Worm (Caenorhabditis elegans) whole organism, L4/young adult: ENCODE results near the gene Y116A8C.463.

Experiments
- W03F9.2 ChIP-seq: fragments of 150-350 bp; optimal IDR thresholded peaks from 2 replicates; lab custom pipeline; 2014; ENCODE audit warnings: missing biosample characterization, missing genetic modification characterization
- dao-5 ChIP-seq: sonication (generic microtip); optimal IDR thresholded peaks from 2 replicates; lab custom pipeline; 2016; ENCODE audit warnings: missing genotype, missing genetic modification characterization, moderate library complexity, missing compliant biosample characterization
- him-1 ChIP-seq: sonication (generic microtip); optimal IDR thresholded peaks from 2 replicates; lab custom pipeline; 2016; ENCODE audit warnings: missing genotype, missing genetic modification reagents, missing genetic modification characterization, missing compliant biosample characterization

DNA sequence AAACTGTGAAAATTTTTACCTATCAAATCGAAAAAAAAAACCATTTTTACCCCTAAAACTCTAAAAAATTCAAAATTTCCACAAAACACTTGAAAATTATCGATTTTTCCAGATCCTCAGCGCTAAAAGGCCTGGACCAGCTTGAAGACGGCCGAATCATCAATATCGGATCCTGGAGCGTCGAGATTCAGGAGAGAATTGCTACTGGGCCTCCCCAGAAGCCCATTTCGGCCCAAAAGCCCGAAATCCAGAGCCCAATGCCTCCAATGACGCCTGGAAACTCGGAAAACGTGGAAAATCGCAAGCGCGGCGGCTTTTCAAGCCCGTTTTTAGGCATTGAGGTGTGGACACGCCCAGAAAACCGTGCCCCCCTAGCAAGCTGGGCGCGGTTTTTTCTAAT lies 32.9 kb downstream of the Y116A8C.463 start:
- TF ChIP-seq him-1: no peak
- no peak for TF ChIP-seq W03F9.2 (tag; lab: Kevin White, UChicago)
- TF ChIP-seq dao-5 (tag; lab: Kevin White, UChicago): no peak
